Fruit fly (Drosophila melanogaster): ENCODE measurements around the gene tobi.
A peak's percentile ranks its signal among the peaks of the same experiment; 100 is the strongest.

Gene tobi

dm6 chr3R:25316016-25316415, 30.7 kb downstream of the tobi start, which contains the start of gene CG10559:
Gene CG10559, minus strand, starts transcription at chr3R:25316116.
- TF ChIP-seq CG14711 (tag; optimal IDR thresholded peaks at IDR 0.05): no peak
- TF ChIP-seq CG5204 (GFP tag; optimal IDR thresholded peaks at IDR 0.05): no peak
- TF ChIP-seq tj (GFP tag; optimal IDR thresholded peaks at IDR 0.05): no peak
- peak; percentile 20 for TF ChIP-seq cic (GFP tag; optimal IDR thresholded peaks at IDR 0.05)
- no peak for TF ChIP-seq ovo (GFP tag; optimal IDR thresholded peaks at IDR 0.05)
- TF ChIP-seq toe (GFP tag; optimal IDR thresholded peaks at IDR 0.05): no peak
- no peak for TF ChIP-seq CG7101 (tag; optimal IDR thresholded peaks at IDR 0.05)
- TF ChIP-seq kay (GFP tag; ENCODE audit: borderline replicate concordance): peak; percentile 73
- no peak for TF ChIP-seq bab1 (GFP tag; optimal IDR thresholded peaks at IDR 0.05)
- no peak for TF ChIP-seq CG1620 (GFP tag; optimal IDR thresholded peaks at IDR 0.05)
- TF ChIP-seq Hr96 (GFP tag; optimal IDR thresholded peaks at IDR 0.05): no peak
- no peak for TF ChIP-seq CG12768 (GFP tag; optimal IDR thresholded peaks at IDR 0.05)
- no peak for TF ChIP-seq cnc (optimal IDR thresholded peaks at IDR 0.05)

dm6 chr3R:25313771-25314170, 33.0 kb downstream of the tobi start, which contains the start of gene CG31087:
Gene CG31087, minus strand, starts transcription at chr3R:25313833.
- TF ChIP-seq kay (GFP tag; ENCODE audit: borderline replicate concordance) (no peak), cic (GFP tag; optimal IDR thresholded peaks at IDR 0.05) (peak; percentile 63)

dm6 chr3R:25312583-25312982, 34.1 kb downstream of the tobi start:
- TF ChIP-seq cnc (optimal IDR thresholded peaks at IDR 0.05): no peak
- peak; percentile 26 for TF ChIP-seq toe (GFP tag; optimal IDR thresholded peaks at IDR 0.05)

dm6 chr3R:25310843-25311242, 35.9 kb downstream of the tobi start, which contains the start of gene CG31099:
Gene CG31099, minus strand, starts transcription at chr3R:25310943.
- no peak for TF ChIP-seq bab1 (GFP tag; optimal IDR thresholded peaks at IDR 0.05)
- TF ChIP-seq tj (GFP tag; optimal IDR thresholded peaks at IDR 0.05): no peak
- no peak for TF ChIP-seq Mnt (GFP tag; optimal IDR thresholded peaks at IDR 0.05)
- no peak for TF ChIP-seq Crg-1 (GFP tag; optimal IDR thresholded peaks at IDR 0.05)
- TF ChIP-seq CG7045 (GFP tag; optimal IDR thresholded peaks at IDR 0.05): no peak
- TF ChIP-seq CG33017 (tag; optimal IDR thresholded peaks at IDR 0.05): no peak
- no peak for TF ChIP-seq kay (GFP tag; ENCODE audit: borderline replicate concordance)
- no peak for TF ChIP-seq cnc (optimal IDR thresholded peaks at IDR 0.05)
- no peak for TF ChIP-seq Hr96 (GFP tag; optimal IDR thresholded peaks at IDR 0.05)
- no peak for TF ChIP-seq Clk (GFP tag; optimal IDR thresholded peaks at IDR 0.05)
- no peak for TF ChIP-seq pad (GFP tag; optimal IDR thresholded peaks at IDR 0.05)
- no peak for TF ChIP-seq CG7101 (tag; optimal IDR thresholded peaks at IDR 0.05)
- no peak for TF ChIP-seq CG1620 (GFP tag; optimal IDR thresholded peaks at IDR 0.05)
- TF ChIP-seq CG5204 (GFP tag; optimal IDR thresholded peaks at IDR 0.05): no peak
- TF ChIP-seq CG14711 (tag; optimal IDR thresholded peaks at IDR 0.05): no peak
- TF ChIP-seq CG11617 (GFP tag; optimal IDR thresholded peaks at IDR 0.05): no peak
- no peak for TF ChIP-seq toe (GFP tag; optimal IDR thresholded peaks at IDR 0.05)
- no peak for TF ChIP-seq cic (GFP tag; optimal IDR thresholded peaks at IDR 0.05)
- TF ChIP-seq ovo (GFP tag; optimal IDR thresholded peaks at IDR 0.05): no peak

- TF ChIP-seq Clk (GFP tag; optimal IDR thresholded peaks at IDR 0.05): no peak
- peak; percentile 5 for TF ChIP-seq cic (GFP tag; optimal IDR thresholded peaks at IDR 0.05)
Observed at dm6 chr3R:25309175-25309574, 37.5 kb downstream of the tobi start.

dm6 chr3R:25308228-25308627, 38.5 kb downstream of the tobi start, which contains the start of gene CG10550:
Gene CG10550, minus strand, starts transcription at chr3R:25308391.
- TF ChIP-seq CG11617 (GFP tag; optimal IDR thresholded peaks at IDR 0.05): no peak
- TF ChIP-seq CG1620 (GFP tag; optimal IDR thresholded peaks at IDR 0.05): no peak
- TF ChIP-seq Clk (GFP tag; optimal IDR thresholded peaks at IDR 0.05): no peak
- TF ChIP-seq cic (GFP tag; optimal IDR thresholded peaks at IDR 0.05): peak; percentile 46
- TF ChIP-seq CG7045 (GFP tag; optimal IDR thresholded peaks at IDR 0.05): no peak
- no peak for TF ChIP-seq tj (GFP tag; optimal IDR thresholded peaks at IDR 0.05)
- TF ChIP-seq Mnt (GFP tag; optimal IDR thresholded peaks at IDR 0.05): peak; percentile 33
- TF ChIP-seq cnc (optimal IDR thresholded peaks at IDR 0.05): no peak
- TF ChIP-seq toe (GFP tag; optimal IDR thresholded peaks at IDR 0.05): no peak
- TF ChIP-seq CG12768 (GFP tag; optimal IDR thresholded peaks at IDR 0.05): peak; percentile 61
- TF ChIP-seq Crg-1 (GFP tag; optimal IDR thresholded peaks at IDR 0.05): no peak
- no peak for TF ChIP-seq bab1 (GFP tag; optimal IDR thresholded peaks at IDR 0.05)
- peak; percentile 1 for TF ChIP-seq Hr96 (GFP tag; optimal IDR thresholded peaks at IDR 0.05)
- no peak for TF ChIP-seq CG33017 (tag; optimal IDR thresholded peaks at IDR 0.05)
- TF ChIP-seq pad (GFP tag; optimal IDR thresholded peaks at IDR 0.05): no peak
- TF ChIP-seq ovo (GFP tag; optimal IDR thresholded peaks at IDR 0.05): no peak
- no peak for TF ChIP-seq kay (GFP tag; ENCODE audit: borderline replicate concordance)
- no peak for TF ChIP-seq CG5204 (GFP tag; optimal IDR thresholded peaks at IDR 0.05)
- TF ChIP-seq CG14711 (tag; optimal IDR thresholded peaks at IDR 0.05): no peak
- TF ChIP-seq CG7101 (tag; optimal IDR thresholded peaks at IDR 0.05): no peak

dm6 chr3R:25305822-25306544, 40.7 kb downstream of the tobi start:
- TF ChIP-seq Hr96 (GFP tag; optimal IDR thresholded peaks at IDR 0.05): no peak
- peak; percentile 54 to 91 for TF ChIP-seq cnc (optimal IDR thresholded peaks at IDR 0.05)
- no peak for TF ChIP-seq pad (GFP tag; optimal IDR thresholded peaks at IDR 0.05)
- peak; percentile 23 for TF ChIP-seq CG12768 (GFP tag; optimal IDR thresholded peaks at IDR 0.05)
- TF ChIP-seq cic (GFP tag; optimal IDR thresholded peaks at IDR 0.05): peak; percentile 73
- no peak for TF ChIP-seq CG1620 (GFP tag; optimal IDR thresholded peaks at IDR 0.05)
- peak; percentile 28 for TF ChIP-seq tj (GFP tag; optimal IDR thresholded peaks at IDR 0.05)
- TF ChIP-seq Mnt (GFP tag; optimal IDR thresholded peaks at IDR 0.05): no peak
- peak; percentile 95 for TF ChIP-seq kay (GFP tag; ENCODE audit: borderline replicate concordance)
- no peak for TF ChIP-seq Crg-1 (GFP tag; optimal IDR thresholded peaks at IDR 0.05)
